Worm (Caenorhabditis elegans): ENCODE data around the gene C47E8.4.

Gene C47E8.4

ce11 chrV:14734187-14734765 is 49.0 kb upstream of the C47E8.4 start, which contains the start of gene unc-61:
TSS of gene unc-61 (minus strand) at chrV:14734237.
- TF ChIP-seq R02D3.7 (tag; optimal IDR thresholded peaks at IDR 0.05) (peak; percentile 82), elt-2 (tag; optimal IDR thresholded peaks at IDR 0.05) (no peak), fos-1 (tag; optimal IDR thresholded peaks at IDR 0.05) (no peak), lin-15B (tag; optimal IDR thresholded peaks at IDR 0.05) (peak; percentile 74), ama-1 (optimal IDR thresholded peaks at IDR 0.05) (no peak), daf-12 (tag; optimal IDR thresholded peaks at IDR 0.05) (no peak), pha-4 (tag; optimal IDR thresholded peaks at IDR 0.05) (peak; percentile 35), lin-39 (tag; optimal IDR thresholded peaks at IDR 0.05) (peak; percentile 1)

- TF ChIP-seq elt-1 (tag; optimal IDR thresholded peaks at IDR 0.05) = no peak
- TF ChIP-seq nhr-25 (tag; optimal IDR thresholded peaks at IDR 0.05) = no peak
- TF ChIP-seq hmg-11 (tag; optimal IDR thresholded peaks at IDR 0.05) = no peak
These were observed 44.1 kb upstream of the C47E8.4 start, which contains the start of gene oig-3 for ce11 chrV:14729343-14729742. TSS of gene oig-3 (plus strand) at chrV:14729643.

- TF ChIP-seq pqm-1 (tag; optimal IDR thresholded peaks at IDR 0.05) (no peak), ceh-16 (tag; optimal IDR thresholded peaks at IDR 0.05) (no peak)
These were observed 43.5 kb upstream of the C47E8.4 start, which contains the start of gene Y50E8A.2 for ce11 chrV:14728754-14729153. TSS of gene Y50E8A.2 (minus strand) at chrV:14728854.

ce11 chrV:14726596-14726995 is 41.3 kb upstream of the C47E8.4 start, which contains the start of gene Y50E8A.1:
TSS of gene Y50E8A.1 (plus strand) at chrV:14726896.
- no peak for TF ChIP-seq pqm-1 (tag; optimal IDR thresholded peaks at IDR 0.05)
- no peak for TF ChIP-seq ceh-16 (tag; optimal IDR thresholded peaks at IDR 0.05)
- TF ChIP-seq snpc-4 (tag; optimal IDR thresholded peaks at IDR 0.05) = no peak
- TF ChIP-seq elt-2 (tag; optimal IDR thresholded peaks at IDR 0.05) = no peak

- TF ChIP-seq nhr-43 (tag; optimal IDR thresholded peaks at IDR 0.05; ENCODE audit: poor library complexity, severe bottlenecking) = peak; percentile 57
- TF ChIP-seq eor-1 (tag; optimal IDR thresholded peaks at IDR 0.05) = no peak
These were observed 40.1 kb upstream of the C47E8.4 start for ce11 chrV:14725409-14725808.

ce11 chrV:14723020-14723419 is 37.7 kb upstream of the C47E8.4 start, which contains the start of gene R08A2.7:
TSS of gene R08A2.7 (plus strand) at chrV:14723320.
- TF ChIP-seq mdl-1 (tag; optimal IDR thresholded peaks at IDR 0.05) = no peak
- TF ChIP-seq nhr-76 (tag; optimal IDR thresholded peaks at IDR 0.05) = no peak
- TF ChIP-seq nhr-237 (tag; optimal IDR thresholded peaks at IDR 0.05) = no peak
- TF ChIP-seq nhr-43 (tag; optimal IDR thresholded peaks at IDR 0.05; ENCODE audit: poor library complexity, severe bottlenecking) = no peak
- no peak for TF ChIP-seq nfya-1 (tag; optimal IDR thresholded peaks at IDR 0.05; ENCODE audit: insufficient read depth)
- TF ChIP-seq R02D3.7 (tag; optimal IDR thresholded peaks at IDR 0.05) = no peak
- TF ChIP-seq nhr-25 (tag; optimal IDR thresholded peaks at IDR 0.05) = no peak
- TF ChIP-seq elt-2 (tag; optimal IDR thresholded peaks at IDR 0.05) = no peak
- TF ChIP-seq lin-39 (tag; optimal IDR thresholded peaks at IDR 0.05) = no peak
- TF ChIP-seq nhr-23 (tag; optimal IDR thresholded peaks at IDR 0.05) = no peak
- TF ChIP-seq ZK546.5 (tag; optimal IDR thresholded peaks at IDR 0.05) = no peak
- no peak for TF ChIP-seq ztf-11 (tag; optimal IDR thresholded peaks at IDR 0.05)
- TF ChIP-seq nhr-11 (tag; optimal IDR thresholded peaks at IDR 0.05) = no peak

- TF ChIP-seq nhr-28 (tag; optimal IDR thresholded peaks at IDR 0.05) = no peak
- no peak for TF ChIP-seq nhr-77 (tag; optimal IDR thresholded peaks at IDR 0.05)
- TF ChIP-seq jun-1 (tag; optimal IDR thresholded peaks at IDR 0.05) = no peak
- TF ChIP-seq ztf-11 (tag; optimal IDR thresholded peaks at IDR 0.05) = no peak
- TF ChIP-seq nhr-237 (tag; optimal IDR thresholded peaks at IDR 0.05) = no peak
- no peak for TF ChIP-seq elt-3 (tag; optimal IDR thresholded peaks at IDR 0.05)
- TF ChIP-seq aly-2 (tag; optimal IDR thresholded peaks at IDR 0.05) = no peak
- no peak for TF ChIP-seq eor-1 (tag; optimal IDR thresholded peaks at IDR 0.05)
- no peak for TF ChIP-seq unc-39 (tag; optimal IDR thresholded peaks at IDR 0.05)
- no peak for TF ChIP-seq nhr-76 (tag; optimal IDR thresholded peaks at IDR 0.05)
- no peak for TF ChIP-seq tbx-2 (tag; optimal IDR thresholded peaks at IDR 0.05)
- no peak for TF ChIP-seq fkh-10 (GFP tag; optimal IDR thresholded peaks at IDR 0.05)
- TF ChIP-seq lsy-12 (tag; optimal IDR thresholded peaks at IDR 0.05) = no peak
- TF ChIP-seq nhr-67 (tag; optimal IDR thresholded peaks at IDR 0.05) = no peak
- no peak for TF ChIP-seq nhr-43 (tag; optimal IDR thresholded peaks at IDR 0.05; ENCODE audit: poor library complexity, severe bottlenecking)
- no peak for TF ChIP-seq ama-1 (optimal IDR thresholded peaks at IDR 0.05)
- no peak for TF ChIP-seq mdl-1 (tag; optimal IDR thresholded peaks at IDR 0.05)
- TF ChIP-seq nhr-23 (tag; optimal IDR thresholded peaks at IDR 0.05) = no peak
These were observed 34.2 kb upstream of the C47E8.4 start, which contains the start of gene R08A2.1 for ce11 chrV:14719491-14719890. TSS of gene R08A2.1 (minus strand) at chrV:14719591.
